Worm (Caenorhabditis elegans): ENCODE data around the gene rol-8.

DNA sequence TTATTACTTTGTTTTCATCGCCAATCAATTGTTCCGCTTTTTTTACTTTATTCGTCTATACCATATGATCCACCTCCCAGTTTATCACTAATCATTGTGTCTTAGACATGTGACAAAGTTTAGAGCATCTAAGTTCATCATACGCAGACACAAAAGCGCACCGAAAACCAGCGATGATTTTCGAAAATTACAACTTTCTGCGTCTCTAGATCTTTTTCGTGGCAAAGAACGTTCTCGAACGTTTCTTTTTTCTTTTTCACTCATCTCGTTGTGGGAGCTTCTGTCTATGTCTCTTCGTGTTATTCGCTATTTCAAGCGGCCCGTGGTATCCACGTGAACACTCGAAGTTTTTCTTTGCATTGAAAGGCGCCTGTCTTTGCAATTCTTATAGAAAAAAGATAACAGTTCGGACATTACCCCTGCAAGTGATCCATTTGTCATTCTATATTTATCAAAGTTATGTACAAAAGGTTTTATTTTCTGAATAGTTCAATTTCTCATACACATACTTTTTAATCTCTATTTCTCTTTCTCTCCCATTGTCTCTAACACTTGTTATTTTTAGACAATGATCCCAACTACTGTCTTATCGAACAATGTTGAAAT lies 14.7 kb upstream of the rol-8 start, which contains the start of gene ZK1290.5:
- no peak for TF ChIP-seq ccch-3 (GFP tag; optimal IDR thresholded peaks at IDR 0.05)
- TF ChIP-seq unc-62 (GFP tag; optimal IDR thresholded peaks at IDR 0.05), result no peak

Measured in whole organism, young adult.